Worm (Caenorhabditis elegans) whole organism, late embryonic: ENCODE results near the gene nspe-1.

Experiments
- nhr-232 ChIP-seq: sonication (generic microtip); optimal IDR thresholded peaks from 2 replicates; lab custom pipeline; 2016; ENCODE audit warnings: missing genetic modification characterization, missing compliant biosample characterization
- pha-4 ChIP-seq: fragments of 150-350 bp; optimal IDR thresholded peaks from 2 replicates; lab custom pipeline; 2018; ENCODE audit warnings: missing biosample characterization, missing genetic modification reagents, missing genetic modification characterization
- rnt-1 ChIP-seq: sonication (generic microtip); optimal IDR thresholded peaks from 2 replicates; lab custom pipeline; 2016; ENCODE audit warnings: missing genetic modification characterization, missing compliant biosample characterization

ce11 chrII:12659676-12660371 lies 39.2 kb upstream of the nspe-1 start:
- TF ChIP-seq pha-4 (tag; lab: Kevin White, UChicago) (no peak), nhr-232 (tag; lab: Kevin White, UChicago) (no peak), rnt-1 (tag; lab: Kevin White, UChicago) (peak; percentile 24)
